Fruit fly (Drosophila melanogaster): ENCODE results near the gene Pde11.

Gene Pde11

dm6 chr2L:18626987-18627386 is 36.8 kb upstream of the Pde11 start:
- TF ChIP-seq pan (optimal IDR thresholded peaks at IDR 0.05) (no peak), OdsH (GFP tag; optimal IDR thresholded peaks at IDR 0.05) (peak; percentile 91), CG32264 (GFP tag; optimal IDR thresholded peaks at IDR 0.05) (peak; percentile 78), Sp1 (GFP tag; optimal IDR thresholded peaks at IDR 0.05) (peak; percentile 69), dl (GFP tag; optimal IDR thresholded peaks at IDR 0.05; ENCODE audit: insufficient read depth in 1 of 2, partially characterized antibody in 2 of 2) (no peak), tai (GFP tag; optimal IDR thresholded peaks at IDR 0.05) (peak; percentile 84), Hr83 (GFP tag; optimal IDR thresholded peaks at IDR 0.05; ENCODE audit: poor library complexity, severe bottlenecking) (peak; percentile 95), h (GFP tag; optimal IDR thresholded peaks at IDR 0.05) (peak; percentile 92), Abd-B (GFP tag; optimal IDR thresholded peaks at IDR 0.05) (no peak), brk (GFP tag; optimal IDR thresholded peaks at IDR 0.05) (peak; percentile 87), Hnf4 (GFP tag; optimal IDR thresholded peaks at IDR 0.05) (peak; percentile 90), sage (GFP tag; optimal IDR thresholded peaks at IDR 0.05) (peak; percentile 61), fru (GFP tag; optimal IDR thresholded peaks at IDR 0.05) (peak; percentile 79), woc (GFP tag; optimal IDR thresholded peaks at IDR 0.05) (peak; percentile 10), dmrt93B (GFP tag; optimal IDR thresholded peaks at IDR 0.05) (peak; percentile 38), CG9705 (GFP tag; optimal IDR thresholded peaks at IDR 0.05) (peak; percentile 14), CrebA (GFP tag; optimal IDR thresholded peaks at IDR 0.05; ENCODE audit: borderline replicate concordance) (peak; percentile 69), HLH106 (tag; optimal IDR thresholded peaks at IDR 0.05) (peak; percentile 45), sv (GFP tag; optimal IDR thresholded peaks at IDR 0.05) (peak; percentile 72), usp (GFP tag; optimal IDR thresholded peaks at IDR 0.05) (no peak), ey (GFP tag; optimal IDR thresholded peaks at IDR 0.05) (peak; percentile 63), br (GFP tag; optimal IDR thresholded peaks at IDR 0.05) (peak; percentile 84), psq (GFP tag; optimal IDR thresholded peaks at IDR 0.05) (peak; percentile 67), GATAd (GFP tag; optimal IDR thresholded peaks at IDR 0.05) (no peak), Jra (GFP tag; optimal IDR thresholded peaks at IDR 0.05) (peak; percentile 78), Mio (GFP tag; optimal IDR thresholded peaks at IDR 0.05) (no peak), Myc (optimal IDR thresholded peaks at IDR 0.05) (no peak), Hr78 (GFP tag; optimal IDR thresholded peaks at IDR 0.05) (no peak), lola (GFP tag; optimal IDR thresholded peaks at IDR 0.05) (no peak), foxo (GFP tag; optimal IDR thresholded peaks at IDR 0.05) (peak; percentile 26 to 76), Dfd (GFP tag; optimal IDR thresholded peaks at IDR 0.05) (no peak), N (GFP tag; optimal IDR thresholded peaks at IDR 0.05) (no peak), jim (GFP tag; optimal IDR thresholded peaks at IDR 0.05) (peak; percentile 82), rgr (GFP tag; optimal IDR thresholded peaks at IDR 0.05) (peak; percentile 92), Dif (GFP tag; optimal IDR thresholded peaks at IDR 0.05; ENCODE audit: partially characterized antibody) (no peak), Rel (GFP tag; optimal IDR thresholded peaks at IDR 0.05) (peak; percentile 37), Rel (tag; optimal IDR thresholded peaks at IDR 0.05) (peak; percentile 61), dsf (GFP tag; optimal IDR thresholded peaks at IDR 0.05; ENCODE audit: borderline replicate concordance) (peak; percentile 46), Vsx2 (GFP tag; optimal IDR thresholded peaks at IDR 0.05; ENCODE audit: partially characterized antibody) (no peak)

dm6 chr2L:18625470-18625869 is 35.3 kb upstream of the Pde11 start:
- TF ChIP-seq sage (GFP tag; optimal IDR thresholded peaks at IDR 0.05) (no peak), br (GFP tag; optimal IDR thresholded peaks at IDR 0.05) (no peak), HLH106 (tag; optimal IDR thresholded peaks at IDR 0.05) (no peak), tai (GFP tag; optimal IDR thresholded peaks at IDR 0.05) (no peak), h (GFP tag; optimal IDR thresholded peaks at IDR 0.05) (no peak), Dif (GFP tag; optimal IDR thresholded peaks at IDR 0.05; ENCODE audit: partially characterized antibody) (no peak), OdsH (GFP tag; optimal IDR thresholded peaks at IDR 0.05) (no peak), CG9705 (GFP tag; optimal IDR thresholded peaks at IDR 0.05) (no peak), dsf (GFP tag; optimal IDR thresholded peaks at IDR 0.05; ENCODE audit: borderline replicate concordance) (no peak), CG32264 (GFP tag; optimal IDR thresholded peaks at IDR 0.05) (no peak), Sp1 (GFP tag; optimal IDR thresholded peaks at IDR 0.05) (no peak)

dm6 chr2L:18625009-18625408 is 34.9 kb upstream of the Pde11 start:
- TF ChIP-seq dsf (GFP tag; optimal IDR thresholded peaks at IDR 0.05; ENCODE audit: borderline replicate concordance) (no peak), usp (GFP tag; optimal IDR thresholded peaks at IDR 0.05) (no peak), rgr (GFP tag; optimal IDR thresholded peaks at IDR 0.05) (peak; percentile 39), Hr78 (GFP tag; optimal IDR thresholded peaks at IDR 0.05) (no peak), CG32264 (GFP tag; optimal IDR thresholded peaks at IDR 0.05) (no peak), Hnf4 (GFP tag; optimal IDR thresholded peaks at IDR 0.05) (peak; percentile 10), dmrt93B (GFP tag; optimal IDR thresholded peaks at IDR 0.05) (no peak), sage (GFP tag; optimal IDR thresholded peaks at IDR 0.05) (no peak), tai (GFP tag; optimal IDR thresholded peaks at IDR 0.05) (peak; percentile 34), h (GFP tag; optimal IDR thresholded peaks at IDR 0.05) (peak; percentile 38), woc (GFP tag; optimal IDR thresholded peaks at IDR 0.05) (no peak), Sp1 (GFP tag; optimal IDR thresholded peaks at IDR 0.05) (no peak), Hr83 (GFP tag; optimal IDR thresholded peaks at IDR 0.05; ENCODE audit: poor library complexity, severe bottlenecking) (peak; percentile 78), br (GFP tag; optimal IDR thresholded peaks at IDR 0.05) (no peak), jim (GFP tag; optimal IDR thresholded peaks at IDR 0.05) (no peak), psq (GFP tag; optimal IDR thresholded peaks at IDR 0.05) (no peak), fru (GFP tag; optimal IDR thresholded peaks at IDR 0.05) (peak; percentile 15), CrebA (GFP tag; optimal IDR thresholded peaks at IDR 0.05; ENCODE audit: borderline replicate concordance) (no peak), N (GFP tag; optimal IDR thresholded peaks at IDR 0.05) (no peak)
